Fruit fly (Drosophila melanogaster) whole organism, wandering third instar larva: ENCODE results near the gene RagA-B.

Source experiments
- Abd-B ChIP-seq: fragments of >200 bp; optimal IDR thresholded peaks from 2 replicates; lab custom pipeline; 2017; ENCODE audit warnings: missing biosample characterization, missing genetic modification characterization
- CG32264 ChIP-seq: fragments of 200-800 bp; sonication (Bioruptor generic); optimal IDR thresholded peaks from 2 replicates; lab custom pipeline; 2016; ENCODE audit warnings: missing biosample characterization, missing genetic modification characterization
- GATAd ChIP-seq: sonication (Bioruptor generic); optimal IDR thresholded peaks from 2 replicates; lab custom pipeline; 2016; ENCODE audit warnings: missing biosample characterization, missing genetic modification characterization
- Hnf4 ChIP-seq: fragments of 200-800 bp; sonication (Bioruptor generic); optimal IDR thresholded peaks from 2 replicates; lab custom pipeline; 2016; ENCODE audit warnings: missing biosample characterization, mild to moderate bottlenecking, missing genetic modification characterization
- Rel ChIP-seq, 2 experiments: fragments of 200-800 bp; sonication (Bioruptor generic) in 1 of 2; optimal IDR thresholded peaks; 2 replicates in 1 of 2; 3 replicates in 1 of 2; lab custom pipeline; 2016 to 2019; ENCODE audit warnings: mild to moderate bottlenecking in 2 of 2, missing biosample characterization in 2 of 2, missing genetic modification characterization in 2 of 2, moderate library complexity in 1 of 2
- Sp1 ChIP-seq: fragments of 200-800 bp; sonication (Bioruptor generic); optimal IDR thresholded peaks from 3 replicates; lab custom pipeline; 2019; ENCODE audit warnings: missing biosample characterization, mild to moderate bottlenecking, missing genetic modification characterization, moderate library complexity
- br ChIP-seq: fragments of 200-800 bp; sonication (Bioruptor generic); optimal IDR thresholded peaks from 2 replicates; lab custom pipeline; 2016; ENCODE audit warnings: missing biosample characterization, missing genetic modification characterization
- dsf ChIP-seq: sonication (Bioruptor generic); optimal IDR thresholded peaks from 2 replicates; lab custom pipeline; 2016; ENCODE audit warnings: missing biosample characterization, missing genetic modification characterization, borderline replicate concordance
- lola ChIP-seq: fragments of >200 bp; optimal IDR thresholded peaks from 2 replicates; lab custom pipeline; 2017; ENCODE audit warnings: missing biosample characterization, missing genetic modification characterization
- psq ChIP-seq: fragments of 200-800 bp; sonication (Bioruptor generic); optimal IDR thresholded peaks from 3 replicates; lab custom pipeline; 2017; ENCODE audit warnings: missing biosample characterization, mild to moderate bottlenecking, missing genetic modification characterization, moderate library complexity
- usp ChIP-seq: fragments of >200 bp; optimal IDR thresholded peaks from 2 replicates; lab custom pipeline; 2017; ENCODE audit warnings: missing biosample characterization, missing genetic modification characterization
- woc ChIP-seq: sonication (Bioruptor generic); optimal IDR thresholded peaks from 2 replicates; lab custom pipeline; 2016; ENCODE audit warnings: missing biosample characterization, mild to moderate bottlenecking, missing genetic modification characterization

dm6 chr3R:8958300-8958699 is 25.8 kb downstream of the RagA-B start:
- TF ChIP-seq Sp1 = no peak
- no peak for TF ChIP-seq Hnf4 (GFP tag; lab: Kevin White, UChicago)
- TF ChIP-seq Abd-B (GFP tag; lab: Kevin White, UChicago) = no peak
- TF ChIP-seq Rel (GFP tag; optimal IDR thresholded peaks at IDR 0.05; lab: Kevin White, UChicago) = no peak
- no peak for TF ChIP-seq Rel (tag; optimal IDR thresholded peaks at IDR 0.05; lab: Kevin White, UChicago)
- TF ChIP-seq br = no peak
- no peak for TF ChIP-seq GATAd (GFP tag; lab: Kevin White, UChicago)
- no peak for TF ChIP-seq CG32264 (GFP tag; lab: Kevin White, UChicago)
- TF ChIP-seq lola (GFP tag; lab: Kevin White, UChicago) = no peak
- no peak for TF ChIP-seq psq (GFP tag; lab: Kevin White, UChicago)
- TF ChIP-seq usp (GFP tag; lab: Kevin White, UChicago) = no peak
- no peak for TF ChIP-seq woc (GFP tag; lab: Kevin White, UChicago)
- no peak for TF ChIP-seq dsf (GFP tag; lab: Kevin White, UChicago)
